Fruit fly (Drosophila melanogaster) whole organism, embryonic: Measurements from ENCODE around the gene FRG1.

Experiments used
- Atf-2 ChIP-seq: fragments of 200-800 bp; sonication (Bioruptor generic); optimal IDR thresholded peaks from 2 replicates; lab custom pipeline; 2016; ENCODE audit warnings: missing biosample characterization, missing genetic modification characterization
- CG10147 ChIP-seq: fragments of 200-800 bp; sonication (Bioruptor generic); optimal IDR thresholded peaks from 2 replicates; lab custom pipeline; 2019; ENCODE audit warnings: missing biosample characterization, mild to moderate bottlenecking, missing genetic modification characterization, moderate library complexity
- CG10274 ChIP-seq: fragments of 200-800 bp; sonication (Bioruptor generic); optimal IDR thresholded peaks from 3 replicates; lab custom pipeline; 2017; ENCODE audit warnings: missing biosample characterization, mild to moderate bottlenecking, missing genetic modification characterization
- CG10462 ChIP-seq: fragments of 200-800 bp; sonication (Bioruptor generic); optimal IDR thresholded peaks from 2 replicates; lab custom pipeline; 2016; ENCODE audit warnings: missing biosample characterization, missing genetic modification characterization
- CG10543 ChIP-seq: fragments of 200-800 bp; sonication (Bioruptor generic); optimal IDR thresholded peaks from 3 replicates; lab custom pipeline; 2017; ENCODE audit warnings: missing biosample characterization, mild to moderate bottlenecking, missing genetic modification characterization, moderate library complexity
- CG11085 ChIP-seq: fragments of 200-800 bp; sonication (Bioruptor generic); IDR thresholded peaks from 2 replicates; pipeline ENCODE4 v1.3.6; 2022; ENCODE audit warnings: missing biosample characterization, missing genetic modification characterization
- CG11456 ChIP-seq: fragments of 200-800 bp; sonication (Bioruptor generic); IDR thresholded peaks from 3 replicates; pipeline ENCODE4 v1.3.6; 2022; ENCODE audit warnings: missing biosample characterization, missing genetic modification characterization
- CG12219 ChIP-seq: fragments of 200-800 bp; sonication (Bioruptor generic); optimal IDR thresholded peaks from 3 replicates; lab custom pipeline; 2018; ENCODE audit warnings: missing biosample characterization, mild to moderate bottlenecking, missing genetic modification characterization
- CG14965 ChIP-seq: fragments of 200-800 bp; sonication (Bioruptor generic); optimal IDR thresholded peaks from 2 replicates; lab custom pipeline; 2016; ENCODE audit warnings: missing biosample characterization, missing genetic modification characterization, borderline replicate concordance
- CG1602 ChIP-seq: fragments of 200-800 bp; sonication (Bioruptor generic); optimal IDR thresholded peaks from 3 replicates; lab custom pipeline; 2016; ENCODE audit warnings: missing biosample characterization, missing genetic modification characterization
- CG17568 ChIP-seq: fragments of 200-800 bp; sonication (Bioruptor generic); optimal IDR thresholded peaks from 2 replicates; lab custom pipeline; 2018; ENCODE audit warnings: missing biosample characterization, mild to moderate bottlenecking, missing genetic modification characterization, moderate library complexity
- CG1832 ChIP-seq: fragments of 200-800 bp; sonication (Bioruptor generic); optimal IDR thresholded peaks from 2 replicates; lab custom pipeline; 2017; ENCODE audit warnings: missing biosample characterization, mild to moderate bottlenecking, missing genetic modification characterization, inconsistent platforms
- CG31388 ChIP-seq: fragments of 200-800 bp; sonication (Bioruptor generic); optimal IDR thresholded peaks from 2 replicates; lab custom pipeline; 2016; ENCODE audit warnings: missing biosample characterization, missing genetic modification characterization
- CG3163 ChIP-seq: fragments of 200-800 bp; sonication (Bioruptor generic); optimal IDR thresholded peaks from 3 replicates; lab custom pipeline; 2016; ENCODE audit warnings: missing biosample characterization, missing genetic modification characterization
- CG33213 ChIP-seq: fragments of 200-800 bp; sonication (Bioruptor generic); optimal IDR thresholded peaks from 3 replicates; lab custom pipeline; 2016; ENCODE audit warnings: missing biosample characterization, missing genetic modification characterization
- CG34224 ChIP-seq: fragments of 200-800 bp; sonication (Bioruptor generic); IDR thresholded peaks from 3 replicates; pipeline ENCODE4 v1.3.6; 2022; ENCODE audit warnings: missing biosample characterization, missing genetic modification characterization; ENCODE audit not compliant: partially characterized antibody
- CG34422 ChIP-seq: fragments of 200-800 bp; sonication (Bioruptor generic); IDR thresholded peaks from 3 replicates; pipeline ENCODE4 v1.3.6; 2022; ENCODE audit warnings: missing biosample characterization, missing genetic modification characterization
- CG4854 ChIP-seq: fragments of 200-800 bp; sonication (Bioruptor generic); optimal IDR thresholded peaks from 2 replicates; lab custom pipeline; 2016; ENCODE audit warnings: missing biosample characterization, missing genetic modification characterization, inconsistent platforms
- CG5180 ChIP-seq: fragments of 200-800 bp; sonication (Bioruptor generic); optimal IDR thresholded peaks from 3 replicates; lab custom pipeline; 2017; ENCODE audit warnings: missing biosample characterization, missing genetic modification characterization, mild to moderate bottlenecking, moderate library complexity, missing genetic modification reagents
- CG5953 ChIP-seq: fragments of 200-800 bp; sonication (Bioruptor generic); IDR thresholded peaks from 2 replicates; pipeline ENCODE4 v1.3.6; 2022; ENCODE audit warnings: missing biosample characterization, missing genetic modification characterization
- CG6272 ChIP-seq: fragments of 200-800 bp; sonication (Bioruptor generic); IDR thresholded peaks from 2 replicates; pipeline ENCODE4 v1.3.6; 2022; ENCODE audit warnings: missing biosample characterization, missing genetic modification characterization
- CG6654 ChIP-seq: fragments of 200-800 bp; sonication (Bioruptor generic); optimal IDR thresholded peaks from 2 replicates; lab custom pipeline; 2017; ENCODE audit warnings: missing biosample characterization, mild to moderate bottlenecking, missing genetic modification characterization
- CG7271 ChIP-seq: fragments of 200-800 bp; sonication (Bioruptor generic); optimal IDR thresholded peaks from 2 replicates; lab custom pipeline; 2018; ENCODE audit warnings: missing biosample characterization, mild to moderate bottlenecking, missing genetic modification characterization, moderate library complexity
- CG7963 ChIP-seq: fragments of 200-800 bp; sonication (Bioruptor generic); IDR thresholded peaks from 3 replicates; pipeline ENCODE4 v1.3.6; 2022; ENCODE audit warnings: missing biosample characterization, missing genetic modification characterization; ENCODE audit not compliant: partially characterized antibody
- CG8765 ChIP-seq: fragments of 200-800 bp; sonication (Bioruptor generic); IDR thresholded peaks from 2 replicates; pipeline ENCODE4 v1.3.6; 2022; ENCODE audit warnings: missing biosample characterization, missing genetic modification characterization
- Camta ChIP-seq: fragments of 200-800 bp; sonication (Bioruptor generic); optimal IDR thresholded peaks from 2 replicates; lab custom pipeline; 2016; ENCODE audit warnings: missing biosample characterization, missing genetic modification characterization
- Dip2 ChIP-seq: fragments of 200-800 bp; sonication (Bioruptor generic); IDR thresholded peaks from 2 replicates; pipeline ENCODE4 v1.3.6; 2022; ENCODE audit warnings: missing biosample characterization, missing genetic modification characterization
- Dp ChIP-seq: fragments of 200-800 bp; sonication (Bioruptor generic); optimal IDR thresholded peaks from 2 replicates; lab custom pipeline; 2018; ENCODE audit warnings: missing biosample characterization, mild to moderate bottlenecking, missing genetic modification characterization, moderate library complexity
- Drgx ChIP-seq: fragments of 200-800 bp; sonication (Bioruptor generic); IDR thresholded peaks from 2 replicates; pipeline ENCODE4 v1.3.6; 2022; ENCODE audit warnings: missing biosample characterization, missing genetic modification characterization
- Eip74EF ChIP-seq, 2 experiments: fragments of 200-800 bp in 1 of 2; fragments of >200 bp in 1 of 2; sonication (Bioruptor generic) in 1 of 2; optimal IDR thresholded peaks; 2 replicates each; lab custom pipeline; 2017 to 2019; ENCODE audit warnings: missing biosample characterization in 2 of 2, missing genetic modification characterization in 2 of 2, mild to moderate bottlenecking in 1 of 2, moderate library complexity in 1 of 2
- Ets65A ChIP-seq: fragments of 200-800 bp; sonication (Bioruptor generic); peaks from one replicate; lab custom pipeline; 2016; ENCODE audit warnings: missing biosample characterization, missing genetic modification characterization
- Gsc ChIP-seq: fragments of 200-800 bp; sonication (Bioruptor generic); IDR thresholded peaks from 2 replicates; pipeline ENCODE4 v1.3.6; 2022; ENCODE audit warnings: missing biosample characterization, missing genetic modification characterization
- Hand ChIP-seq: fragments of 200-800 bp; sonication (Bioruptor generic); optimal IDR thresholded peaks from 2 replicates; lab custom pipeline; 2017; ENCODE audit warnings: mild to moderate bottlenecking, missing biosample characterization, missing genetic modification reagents, missing genetic modification characterization
- Max ChIP-seq: fragments of 200-800 bp; sonication (Bioruptor generic); optimal IDR thresholded peaks from 2 replicates; lab custom pipeline; 2016; ENCODE audit warnings: missing biosample characterization, mild to moderate bottlenecking, missing genetic modification characterization
- Med ChIP-seq: fragments of 200-800 bp; sonication (Bioruptor generic); peaks from one replicate; lab custom pipeline; 2016; ENCODE audit warnings: missing biosample characterization, missing genetic modification characterization, mild to moderate bottlenecking, inconsistent platforms, moderate library complexity
- NFAT ChIP-seq: fragments of 200-800 bp; sonication (Bioruptor generic); IDR thresholded peaks from 2 replicates; pipeline ENCODE4 v1.3.6; 2022; ENCODE audit warnings: missing biosample characterization, missing genetic modification characterization
- Trl ChIP-seq, 3 experiments: fragments of >200 bp in 2 of 3; fragments of 200-800 bp in 1 of 3; sonication (Bioruptor generic) in 1 of 3; optimal IDR thresholded peaks; 2 replicates in 1 of 3; 3 replicates in 2 of 3; lab custom pipeline; 2016 to 2017; ENCODE audit warnings: missing biosample characterization in 1 of 3, missing genetic modification characterization in 1 of 3
- ac ChIP-seq: fragments of 200-800 bp; sonication (Bioruptor generic); optimal IDR thresholded peaks from 3 replicates; lab custom pipeline; 2017; ENCODE audit warnings: missing biosample characterization, mild to moderate bottlenecking, missing genetic modification characterization
- btn ChIP-seq: fragments of 200-800 bp; sonication (Bioruptor generic); optimal IDR thresholded peaks from 2 replicates; lab custom pipeline; 2016; ENCODE audit warnings: missing biosample characterization, missing genetic modification characterization
- chn ChIP-seq: fragments of 200-800 bp; sonication (Bioruptor generic); optimal IDR thresholded peaks from 2 replicates; lab custom pipeline; 2016; ENCODE audit warnings: missing biosample characterization, missing genetic modification characterization
- crol ChIP-seq: fragments of 200-800 bp; sonication (Bioruptor generic); IDR thresholded peaks from 2 replicates; pipeline ENCODE4 v1.3.6; 2022; ENCODE audit warnings: missing biosample characterization, missing genetic modification characterization
- cwo ChIP-seq: fragments of 200-800 bp; sonication (Bioruptor generic); optimal IDR thresholded peaks from 3 replicates; lab custom pipeline; 2017; ENCODE audit warnings: missing biosample characterization, missing genetic modification characterization, mild to moderate bottlenecking, moderate library complexity, missing genetic modification reagents
- dati ChIP-seq: fragments of 200-800 bp; sonication (Bioruptor generic); IDR thresholded peaks from 2 replicates; pipeline ENCODE4 v1.3.6; 2022; ENCODE audit warnings: missing biosample characterization, missing genetic modification characterization
- ewg ChIP-seq: fragments of 200-800 bp; sonication (Bioruptor generic); optimal IDR thresholded peaks from 3 replicates; lab custom pipeline; 2017; ENCODE audit warnings: mild to moderate bottlenecking, missing biosample characterization, missing genetic modification reagents, missing genetic modification characterization
- nmo ChIP-seq: fragments of 200-800 bp; sonication (Bioruptor generic); optimal IDR thresholded peaks from 2 replicates; lab custom pipeline; 2018; ENCODE audit warnings: missing biosample characterization, mild to moderate bottlenecking, missing genetic modification characterization, moderate library complexity
- nom ChIP-seq: fragments of 200-800 bp; sonication (Bioruptor generic); optimal IDR thresholded peaks from 2 replicates; lab custom pipeline; 2017; ENCODE audit warnings: missing biosample characterization, missing genetic modification characterization, mild to moderate bottlenecking, moderate library complexity, missing genetic modification reagents
- salm ChIP-seq: fragments of 200-800 bp; sonication (Bioruptor generic); optimal IDR thresholded peaks from 2 replicates; lab custom pipeline; 2018; ENCODE audit warnings: missing biosample characterization, mild to moderate bottlenecking, missing genetic modification characterization
- sens-2 ChIP-seq: fragments of 200-800 bp; sonication (Bioruptor generic); IDR thresholded peaks from 2 replicates; pipeline ENCODE4 v1.3.6; 2022; ENCODE audit warnings: missing biosample characterization, missing genetic modification characterization
- sisA ChIP-seq: fragments of 200-800 bp; sonication (Bioruptor generic); IDR thresholded peaks from 2 replicates; pipeline ENCODE4 v1.3.6; 2022; ENCODE audit warnings: missing biosample characterization, missing genetic modification characterization
- slp2 ChIP-seq: fragments of 200-800 bp; sonication (Bioruptor generic); optimal IDR thresholded peaks from 2 replicates; lab custom pipeline; 2016; ENCODE audit warnings: missing biosample characterization, missing genetic modification characterization
- yki ChIP-seq: fragments of >200 bp; optimal IDR thresholded peaks from 3 replicates; lab custom pipeline; 2018

The FRG1 gene

DNA sequence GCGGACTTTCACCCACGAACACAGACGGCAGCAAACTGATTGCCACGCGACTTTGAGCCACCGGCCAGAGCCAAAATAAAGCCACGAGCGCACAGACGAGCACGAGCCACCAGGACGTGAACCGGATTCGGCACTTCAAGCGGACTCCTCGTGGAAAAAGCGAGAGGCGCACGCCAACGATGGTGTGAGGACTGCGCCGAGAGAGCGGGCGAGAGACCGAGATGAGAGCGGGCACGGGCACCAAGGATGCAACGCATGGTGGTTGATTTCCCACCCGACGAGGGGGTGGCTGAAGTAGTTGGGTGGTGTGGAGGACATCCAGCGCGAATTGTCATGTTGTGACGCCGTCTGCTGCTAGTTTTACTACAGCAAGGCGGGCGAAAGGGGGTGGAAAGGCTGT lies 1.7 kb downstream of the FRG1 start, which contains the start of gene gogo (continued):
- TF ChIP-seq CG31388, result no peak
- TF ChIP-seq nom (GFP tag; lab: Kevin White, UChicago), result no peak
- TF ChIP-seq CG14965 (GFP tag; lab: Kevin White, UChicago), result no peak
- no peak for TF ChIP-seq CG10543 (GFP tag; lab: Kevin White, UChicago)
- TF ChIP-seq yki, result peak; percentile 35
- no peak for TF ChIP-seq CG5953 (GFP tag; lab: Robert Waterston, UW)
- no peak for TF ChIP-seq CG33213
- TF ChIP-seq sisA (GFP tag; lab: Robert Waterston, UW), result no peak
- TF ChIP-seq CG10274, result no peak
- no peak for TF ChIP-seq sens-2
- no peak for TF ChIP-seq nmo (GFP tag; lab: Kevin White, UChicago)
- TF ChIP-seq Dp (GFP tag; lab: Kevin White, UChicago), result no peak
- no peak for TF ChIP-seq CG1832
- TF ChIP-seq slp2 (GFP tag; lab: Kevin White, UChicago), result no peak
- no peak for TF ChIP-seq cwo (GFP tag; lab: Kevin White, UChicago)
- no peak for TF ChIP-seq CG12219 (GFP tag; lab: Kevin White, UChicago)
- TF ChIP-seq CG11456 (GFP tag; lab: Robert Waterston, UW), result no peak
- TF ChIP-seq Dip2 (GFP tag; lab: Robert Waterston, UW), result no peak
- TF ChIP-seq CG7271, result no peak
- no peak for TF ChIP-seq CG8765
- no peak for TF ChIP-seq Med
- no peak for TF ChIP-seq Eip74EF (GFP tag; optimal IDR thresholded peaks at IDR 0.05; lab: Kevin White, UChicago)
- no peak for TF ChIP-seq CG10462 (GFP tag; lab: Kevin White, UChicago)
- no peak for TF ChIP-seq Hand (GFP tag; lab: Kevin White, UChicago)
- no peak for TF ChIP-seq Max
- no peak for TF ChIP-seq CG4854 (GFP tag; lab: Kevin White, UChicago)
- no peak for TF ChIP-seq Camta (GFP tag; lab: Kevin White, UChicago)
- TF ChIP-seq btn, result no peak
- TF ChIP-seq Gsc, result no peak
- no peak for TF ChIP-seq CG6654 (GFP tag; lab: Kevin White, UChicago)
- TF ChIP-seq NFAT (GFP tag; lab: Robert Waterston, UW), result no peak
- no peak for TF ChIP-seq CG17568 (GFP tag; lab: Kevin White, UChicago)
- TF ChIP-seq Ets65A (GFP tag; lab: Kevin White, UChicago), result peak; percentile 53
- TF ChIP-seq CG5180 (GFP tag; lab: Kevin White, UChicago), result no peak
- TF ChIP-seq crol, result peak; percentile 57; the same call in 1 of the 2 replicates
- TF ChIP-seq CG6272 (GFP tag; lab: Robert Waterston, UW), result no peak
- no peak for TF ChIP-seq dati (GFP tag; lab: Robert Waterston, UW)
- TF ChIP-seq ac (GFP tag; lab: Kevin White, UChicago), result no peak
- TF ChIP-seq CG34224 (GFP tag; lab: Robert Waterston, UW), result no peak
- peak; percentile 7 for TF ChIP-seq CG3163 (GFP tag; lab: Kevin White, UChicago)
- TF ChIP-seq chn (GFP tag; lab: Kevin White, UChicago), result peak; percentile 6
- 0 out of 3 replicates have a peak, but pooled peaks have one; percentile 34 for TF ChIP-seq CG34422
- TF ChIP-seq CG1602 (GFP tag; lab: Kevin White, UChicago), result no peak
- peak; percentile 46 to 65 for TF ChIP-seq Trl (optimal IDR thresholded peaks at IDR 0.05; lab: Kevin White, UChicago)
- TF ChIP-seq Trl (GFP tag; optimal IDR thresholded peaks at IDR 0.05; lab: Kevin White, UChicago), result no peak
- TF ChIP-seq ewg, result peak; percentile 87
- TF ChIP-seq Atf-2 (GFP tag; lab: Kevin White, UChicago), result no peak
- no peak for TF ChIP-seq CG11085 (GFP tag; lab: Robert Waterston, UW)
- TF ChIP-seq salm (tag; lab: Kevin White, UChicago), result no peak
- no peak for TF ChIP-seq Drgx (GFP tag; lab: Robert Waterston, UW)
- TF ChIP-seq CG10147 (GFP tag; lab: Kevin White, UChicago), result no peak
- 0 out of 3 replicates have a peak, but pooled peaks have one; percentile 27 for TF ChIP-seq CG7963 (GFP tag; lab: Robert Waterston, UW)
